Worm (Caenorhabditis elegans) whole organism, L4 larva: Measurements from ENCODE around the gene mep-1.
A peak's percentile ranks its signal among the peaks of the same experiment; 100 is the strongest.

Experiments
- F26F4.8 ChIP-seq: fragments of 200-800 bp; sonication (Bioruptor generic); conservative IDR thresholded peaks from 2 replicates; pipeline ENCODE4 v1.3.6; 2022; ENCODE audit warnings: missing genetic modification characterization, missing compliant biosample characterization
- F49E8.2 ChIP-seq: sonication (generic microtip); optimal IDR thresholded peaks from 2 replicates; lab custom pipeline; 2016; ENCODE audit warnings: missing compliant biosample characterization, mild to moderate bottlenecking, missing genetic modification characterization, borderline replicate concordance
- T20F7.1 ChIP-seq: fragments of 200-800 bp; sonication (Bioruptor generic); optimal IDR thresholded peaks from 2 replicates; lab custom pipeline; 2018; ENCODE audit warnings: mild to moderate bottlenecking, missing genetic modification characterization, missing compliant biosample characterization
- T26A8.4 ChIP-seq: fragments of 200-800 bp; sonication (Bioruptor generic); IDR thresholded peaks from 2 replicates; pipeline ENCODE4 v1.3.6; 2022; ENCODE audit warnings: missing genetic modification characterization, missing compliant biosample characterization
- Y48G9A.11 ChIP-seq: fragments of 200-800 bp; sonication (Bioruptor generic); IDR thresholded peaks from 2 replicates; pipeline ENCODE4 v1.3.6; 2022; ENCODE audit warnings: missing genetic modification reagents, missing genetic modification characterization, missing compliant biosample characterization
- Y75B8A.6 ChIP-seq: fragments of 200-800 bp; sonication (Bioruptor generic); IDR thresholded peaks from 2 replicates; pipeline ENCODE4 v1.3.6; 2022; ENCODE audit warnings: missing genetic modification reagents, missing genetic modification characterization, missing compliant biosample characterization
- ZK337.2 ChIP-seq: fragments of 200-800 bp; sonication (Bioruptor generic); IDR thresholded peaks from 2 replicates; pipeline ENCODE4 v1.3.6; 2022; ENCODE audit warnings: missing genetic modification reagents, missing genetic modification characterization, missing compliant biosample characterization
- ama-1 ChIP-seq: fragments of 150-350 bp; optimal IDR thresholded peaks from 2 replicates; lab custom pipeline; 2014; ENCODE audit warnings: inconsistent platforms, mixed read lengths
- arid-1 ChIP-seq: fragments of 200-800 bp; sonication (Bioruptor generic); conservative IDR thresholded peaks from 2 replicates; pipeline ENCODE4 v1.3.6; 2022; ENCODE audit warnings: missing genetic modification reagents, missing genetic modification characterization, missing compliant biosample characterization
- attf-4 ChIP-seq: sonication (generic microtip); optimal IDR thresholded peaks from 3 replicates; lab custom pipeline; 2017; ENCODE audit warnings: missing biosample characterization, missing genetic modification characterization
- ceh-28 ChIP-seq: fragments of 150-350 bp; optimal IDR thresholded peaks from 2 replicates; lab custom pipeline; 2014; ENCODE audit warnings: missing biosample characterization, missing genetic modification reagents, missing genetic modification characterization
- ceh-32 ChIP-seq: sonication (generic microtip); optimal IDR thresholded peaks from 2 replicates; lab custom pipeline; 2016; ENCODE audit warnings: mild to moderate bottlenecking, missing genetic modification characterization, missing compliant biosample characterization; ENCODE audit not compliant: poor library complexity
- ceh-44 ChIP-seq: fragments of 200-800 bp; sonication (Bioruptor generic); IDR thresholded peaks from 2 replicates; pipeline ENCODE4 v1.3.6; 2022; ENCODE audit warnings: missing genetic modification reagents, missing genetic modification characterization, missing compliant biosample characterization
- ceh-82 ChIP-seq: sonication (generic microtip); optimal IDR thresholded peaks from 2 replicates; lab custom pipeline; 2017; ENCODE audit warnings: missing biosample characterization, missing genetic modification characterization
- daf-16 ChIP-seq, 3 experiments: sonication (generic microtip); optimal IDR thresholded peaks; 2 replicates each; lab custom pipeline; 2016 to 2017; ENCODE audit warnings: missing genetic modification characterization in 3 of 3, missing genetic modification reagents in 3 of 3, mild to moderate bottlenecking in 2 of 3, missing compliant biosample characterization in 2 of 3, missing biosample characterization in 1 of 3, moderate library complexity in 1 of 3
- daf-19 ChIP-seq: fragments of 200-800 bp; sonication (Bioruptor generic); conservative IDR thresholded peaks from 2 replicates; pipeline ENCODE4 v1.3.6; 2022; ENCODE audit warnings: missing genetic modification characterization, missing compliant biosample characterization
- dmd-6 ChIP-seq: fragments of 200-800 bp; sonication (Bioruptor generic); IDR thresholded peaks from 2 replicates; pipeline ENCODE4 v1.3.6; 2022; ENCODE audit warnings: missing genetic modification reagents, missing genetic modification characterization, missing compliant biosample characterization
- dmd-8 ChIP-seq: fragments of 200-800 bp; sonication (Bioruptor generic); IDR thresholded peaks from 2 replicates; pipeline ENCODE4 v1.3.6; 2022; ENCODE audit warnings: missing genetic modification characterization, missing compliant biosample characterization
- dmd-9 ChIP-seq: fragments of 200-800 bp; sonication (Bioruptor generic); IDR thresholded peaks from 2 replicates; pipeline ENCODE4 v1.3.6; 2022; ENCODE audit warnings: missing genetic modification reagents, missing genetic modification characterization, missing compliant biosample characterization
- dpl-1 ChIP-seq: fragments of 150-350 bp; optimal IDR thresholded peaks from 2 replicates; lab custom pipeline; 2014; ENCODE audit warnings: missing biosample characterization, missing genetic modification reagents, missing genetic modification characterization
- dve-1 ChIP-seq: sonication (generic microtip); optimal IDR thresholded peaks from 2 replicates; lab custom pipeline; 2017; ENCODE audit warnings: antibody characterized with exemption, mild to moderate bottlenecking, missing genetic modification characterization, missing compliant biosample characterization; ENCODE audit not compliant: insufficient read depth
- egl-27 ChIP-seq: sonication (generic microtip); optimal IDR thresholded peaks from 3 replicates; lab custom pipeline; 2017; ENCODE audit warnings: missing biosample characterization, missing genetic modification reagents, missing genetic modification characterization
- egl-43 ChIP-seq: fragments of 200-800 bp; sonication (Bioruptor generic); IDR thresholded peaks from 2 replicates; pipeline ENCODE4 v1.3.6; 2022; ENCODE audit warnings: missing genetic modification reagents, missing genetic modification characterization, missing compliant biosample characterization
- fkh-10 ChIP-seq: fragments of 150-350 bp; optimal IDR thresholded peaks from 2 replicates; lab custom pipeline; 2014; ENCODE audit warnings: missing biosample characterization, missing genetic modification reagents, missing genetic modification characterization
- fos-1 ChIP-seq: fragments of 150-350 bp; optimal IDR thresholded peaks from 2 replicates; lab custom pipeline; 2014; ENCODE audit warnings: missing biosample characterization, missing genetic modification characterization
- gei-8 ChIP-seq: fragments of 200-800 bp; sonication (Bioruptor generic); optimal IDR thresholded peaks from 2 replicates; lab custom pipeline; 2018; ENCODE audit warnings: mild to moderate bottlenecking, missing genetic modification characterization, missing compliant biosample characterization
- hmg-1.1 ChIP-seq: fragments of 200-800 bp; sonication (Bioruptor generic); IDR thresholded peaks from 2 replicates; pipeline ENCODE4 v1.3.6; 2022; ENCODE audit warnings: missing genetic modification reagents, missing genetic modification characterization, missing compliant biosample characterization
- jun-1 ChIP-seq: fragments of 150-350 bp; optimal IDR thresholded peaks from 2 replicates; lab custom pipeline; 2014; ENCODE audit warnings: missing biosample characterization, missing genetic modification reagents, missing genetic modification characterization
- lin-13 ChIP-seq: fragments of 150-350 bp; optimal IDR thresholded peaks from 2 replicates; lab custom pipeline; 2014; ENCODE audit warnings: missing biosample characterization, missing genetic modification reagents, missing genetic modification characterization
- lir-3 ChIP-seq: sonication (generic microtip); optimal IDR thresholded peaks from 2 replicates; lab custom pipeline; 2016; ENCODE audit warnings: mild to moderate bottlenecking, missing genetic modification characterization, missing compliant biosample characterization
- lsy-2 ChIP-seq, 2 experiments: fragments of 150-350 bp in 1 of 2; sonication (generic microtip) in 1 of 2; optimal IDR thresholded peaks; 2 replicates each; lab custom pipeline; 2014 to 2017; ENCODE audit warnings: missing biosample characterization in 2 of 2, missing genetic modification characterization in 2 of 2
- mdl-1 ChIP-seq, 2 experiments: fragments of 150-350 bp in 1 of 2; sonication (generic microtip) in 1 of 2; optimal IDR thresholded peaks; 2 replicates each; lab custom pipeline; 2014 to 2017; ENCODE audit warnings: missing biosample characterization in 2 of 2, missing genetic modification characterization in 2 of 2
- mxl-3 ChIP-seq: fragments of 200-800 bp; sonication (Bioruptor generic); optimal IDR thresholded peaks from 2 replicates; lab custom pipeline; 2018; ENCODE audit warnings: mild to moderate bottlenecking, missing genetic modification characterization, missing compliant biosample characterization
- nhr-10 ChIP-seq: fragments of 150-350 bp; optimal IDR thresholded peaks from 2 replicates; lab custom pipeline; 2014; ENCODE audit warnings: missing biosample characterization, missing genetic modification characterization
- nhr-102 ChIP-seq: sonication (generic microtip); optimal IDR thresholded peaks from 2 replicates; lab custom pipeline; 2016; ENCODE audit warnings: mild to moderate bottlenecking, missing genetic modification characterization, moderate library complexity, missing compliant biosample characterization
- nhr-11 ChIP-seq: fragments of 150-350 bp; optimal IDR thresholded peaks from 2 replicates; lab custom pipeline; 2014; ENCODE audit warnings: missing biosample characterization, missing genetic modification characterization
- nhr-111 ChIP-seq: fragments of 200-800 bp; sonication (Bioruptor generic); optimal IDR thresholded peaks from 2 replicates; lab custom pipeline; 2018; ENCODE audit warnings: mild to moderate bottlenecking, missing genetic modification characterization, missing compliant biosample characterization
- nhr-25 ChIP-seq: sonication (generic microtip); optimal IDR thresholded peaks from 2 replicates; lab custom pipeline; 2017; ENCODE audit warnings: missing genetic modification characterization, mild to moderate bottlenecking, missing compliant biosample characterization, antibody characterized with exemption, moderate library complexity, borderline replicate concordance; ENCODE audit not compliant: insufficient read depth
- nhr-77 ChIP-seq: fragments of 150-350 bp; optimal IDR thresholded peaks from 2 replicates; lab custom pipeline; 2014; ENCODE audit warnings: missing biosample characterization, missing genetic modification characterization
- pqm-1 ChIP-seq: sonication (generic microtip); optimal IDR thresholded peaks from 2 replicates; lab custom pipeline; 2017; ENCODE audit warnings: missing biosample characterization, missing genetic modification characterization
- rbr-2 ChIP-seq: sonication (generic microtip); optimal IDR thresholded peaks from 2 replicates; lab custom pipeline; 2016; ENCODE audit warnings: missing genotype, missing genetic modification characterization, missing compliant biosample characterization
- saeg-2 ChIP-seq: fragments of 200-800 bp; sonication (Bioruptor generic); IDR thresholded peaks from 2 replicates; pipeline ENCODE4 v1.3.6; 2022; ENCODE audit warnings: missing genetic modification reagents, missing genetic modification characterization, missing compliant biosample characterization
- snpc-4 ChIP-seq: fragments of 150-350 bp; optimal IDR thresholded peaks from 2 replicates; lab custom pipeline; 2014; ENCODE audit warnings: missing biosample characterization, missing genetic modification characterization
- spr-3 ChIP-seq: fragments of 200-800 bp; sonication (Bioruptor generic); optimal IDR thresholded peaks from 2 replicates; lab custom pipeline; 2018; ENCODE audit warnings: mild to moderate bottlenecking, missing genetic modification characterization, missing compliant biosample characterization
- unc-39 ChIP-seq: sonication (generic microtip); optimal IDR thresholded peaks from 2 replicates; lab custom pipeline; 2017; ENCODE audit warnings: missing biosample characterization, missing genetic modification characterization
- zip-2 ChIP-seq: fragments of 150-350 bp; optimal IDR thresholded peaks from 2 replicates; lab custom pipeline; 2014; ENCODE audit warnings: missing biosample characterization, missing genetic modification characterization
- ztf-7 ChIP-seq: fragments of 150-350 bp; optimal IDR thresholded peaks from 2 replicates; lab custom pipeline; 2014; ENCODE audit warnings: missing biosample characterization, missing genetic modification characterization

mep-1 gene

ce11 chrIV:11520960-11521359, 3.5 kb upstream of the mep-1 start, which contains the start of the genes M04B2.4 and gfl-1 (continued):
- no peak for TF ChIP-seq snpc-4
- TF ChIP-seq arid-1 (GFP tag; lab: Robert Waterston, UW) = no peak
- TF ChIP-seq hmg-1.1 (GFP tag; lab: Robert Waterston, UW) = no peak
- TF ChIP-seq mxl-3 = no peak
- TF ChIP-seq unc-39 (tag; lab: Kevin White, UChicago) = no peak
- no peak for TF ChIP-seq nhr-10
- TF ChIP-seq T26A8.4 = no peak
- no peak for TF ChIP-seq ceh-32 (tag; lab: Kevin White, UChicago)
- no peak for TF ChIP-seq nhr-77 (tag; lab: Kevin White, UChicago)
- peak in 1 of 2 experiments; percentile 55 for TF ChIP-seq lsy-2 (tag; optimal IDR thresholded peaks at IDR 0.05; lab: Kevin White, UChicago)
- TF ChIP-seq pqm-1 (tag; lab: Kevin White, UChicago) = no peak
- TF ChIP-seq gei-8 (GFP tag; lab: Kevin White, UChicago) = no peak
- no peak for TF ChIP-seq saeg-2 (GFP tag; lab: Robert Waterston, UW)
- no peak for TF ChIP-seq ama-1
- no peak for TF ChIP-seq nhr-11
- no peak for TF ChIP-seq ceh-82 (tag; lab: Kevin White, UChicago)
- peak; percentile 96 for TF ChIP-seq T20F7.1
- TF ChIP-seq F26F4.8 (GFP tag; lab: Robert Waterston, UW) = no peak
- no peak for TF ChIP-seq ZK337.2 (GFP tag; lab: Robert Waterston, UW)
- TF ChIP-seq fos-1 (tag; lab: Kevin White, UChicago) = no peak
- peak; percentile 89 for TF ChIP-seq Y48G9A.11
- peak; percentile 56 for TF ChIP-seq dpl-1
- no peak for TF ChIP-seq lir-3 (tag; lab: Kevin White, UChicago)
- TF ChIP-seq fkh-10 (GFP tag; lab: Kevin White, UChicago) = no peak
- TF ChIP-seq nhr-25 (tag; lab: Kevin White, UChicago) = no peak

- TF ChIP-seq hmg-1.1 (GFP tag; lab: Robert Waterston, UW) (peak; percentile 43), mxl-3 (no peak), nhr-111 (no peak), dve-1 (peak; percentile 80), egl-27 (tag; lab: Kevin White, UChicago) (no peak), ceh-44 (GFP tag; lab: Robert Waterston, UW) (no peak), rbr-2 (tag; lab: Kevin White, UChicago) (peak; percentile 62), Y75B8A.6 (GFP tag; lab: Robert Waterston, UW) (no peak), Y48G9A.11 (peak; percentile 77), nhr-102 (peak; percentile 61), spr-3 (GFP tag; lab: Kevin White, UChicago) (no peak), lir-3 (tag; lab: Kevin White, UChicago) (no peak), ceh-32 (tag; lab: Kevin White, UChicago) (no peak), mdl-1 (tag; optimal IDR thresholded peaks at IDR 0.05; lab: Kevin White, UChicago) (peak in 1 of 2 experiments; percentile 65), lin-13 (GFP tag; lab: Kevin White, UChicago) (peak; percentile 31), F49E8.2 (no peak), jun-1 (tag; lab: Kevin White, UChicago) (peak; percentile 43), nhr-10 (no peak), zip-2 (tag; lab: Kevin White, UChicago) (no peak), daf-16 (GFP tag; optimal IDR thresholded peaks at IDR 0.05; lab: Kevin White, UChicago) (no peak), daf-16 (tag; optimal IDR thresholded peaks at IDR 0.05; lab: Kevin White, UChicago) (peak; percentile 58), lsy-2 (tag; optimal IDR thresholded peaks at IDR 0.05; lab: Kevin White, UChicago) (peak; percentile 35 to 72), ama-1 (peak; percentile 13), ceh-28 (tag; lab: Kevin White, UChicago) (peak; percentile 49), T20F7.1 (peak; percentile 88), fkh-10 (GFP tag; lab: Kevin White, UChicago) (peak; percentile 13), dmd-6 (GFP tag; lab: Robert Waterston, UW) (peak; percentile 46; the same call in 1 of the 2 replicates), dmd-9 (GFP tag; lab: Robert Waterston, UW) (no peak), egl-43 (GFP tag; lab: Robert Waterston, UW) (no peak), ztf-7 (tag; lab: Kevin White, UChicago) (peak; percentile 18), attf-4 (tag; lab: Kevin White, UChicago) (no peak), daf-19 (GFP tag; lab: Robert Waterston, UW) (0 out of 2 replicates have a peak, but pooled peaks have one; percentile 15), dmd-8 (GFP tag; lab: Robert Waterston, UW) (no peak), pqm-1 (tag; lab: Kevin White, UChicago) (no peak)
These were observed 2.1 kb upstream of the mep-1 start for ce11 chrIV:11522225-11522952.
